Worm (Caenorhabditis elegans): ENCODE data around the gene wht-8.

The wht-8 gene

DNA sequence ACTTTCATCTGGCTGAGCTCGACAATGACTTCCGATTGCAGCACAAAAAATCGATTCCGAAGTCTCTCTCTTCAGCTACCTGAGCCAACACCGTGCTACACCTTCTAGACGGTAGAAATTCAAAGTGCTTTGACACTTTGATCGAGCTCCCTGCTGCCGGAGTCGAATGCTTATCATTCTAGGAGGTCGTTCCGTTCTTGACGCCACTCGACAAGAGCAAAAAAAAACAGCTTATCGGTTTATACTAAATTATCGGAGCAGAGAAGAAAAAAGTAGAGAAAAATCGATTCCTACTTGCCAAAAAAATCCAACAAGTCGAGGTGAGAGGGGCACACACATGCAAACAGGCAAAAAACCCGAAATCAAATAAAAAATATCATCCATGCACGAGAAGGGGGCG, 49.9 kb downstream of the wht-8 start:
- TF ChIP-seq ceh-82 (tag; optimal IDR thresholded peaks at IDR 0.05) (no peak), efl-1 (optimal IDR thresholded peaks at IDR 0.05) (no peak), efl-1 (GFP tag; optimal IDR thresholded peaks at IDR 0.05 in 1 of 2) (peak in 1 of 2 experiments; percentile 24), vab-15 (tag; optimal IDR thresholded peaks at IDR 0.05) (no peak)

DNA sequence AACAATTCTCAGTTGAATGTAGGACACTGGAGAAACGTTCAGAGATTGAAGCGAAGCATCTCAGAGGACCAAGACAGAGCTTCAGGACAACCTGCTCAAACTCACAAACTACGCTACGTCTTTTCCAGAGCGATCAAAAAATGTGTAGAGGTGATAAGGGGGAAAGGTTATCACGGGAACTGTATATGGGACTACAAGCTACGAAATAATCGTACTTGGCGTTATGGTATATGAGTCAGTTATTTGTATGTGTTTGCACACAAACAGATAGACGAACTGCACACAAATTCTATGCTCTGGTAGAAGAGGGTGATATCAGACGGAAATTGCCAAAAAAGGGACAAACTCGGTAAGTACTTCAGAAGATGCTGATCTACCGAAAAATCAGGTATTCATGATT, 50.6 kb downstream of the wht-8 start:
- TF ChIP-seq nhr-12 (tag; optimal IDR thresholded peaks at IDR 0.05): no peak
- peak; percentile 6 for TF ChIP-seq elt-2 (tag; optimal IDR thresholded peaks at IDR 0.05)
- TF ChIP-seq efl-1 (optimal IDR thresholded peaks at IDR 0.05): no peak
- TF ChIP-seq efl-1 (GFP tag; optimal IDR thresholded peaks at IDR 0.05 in 1 of 2): peak in 1 of 2 experiments; percentile 36

DNA sequence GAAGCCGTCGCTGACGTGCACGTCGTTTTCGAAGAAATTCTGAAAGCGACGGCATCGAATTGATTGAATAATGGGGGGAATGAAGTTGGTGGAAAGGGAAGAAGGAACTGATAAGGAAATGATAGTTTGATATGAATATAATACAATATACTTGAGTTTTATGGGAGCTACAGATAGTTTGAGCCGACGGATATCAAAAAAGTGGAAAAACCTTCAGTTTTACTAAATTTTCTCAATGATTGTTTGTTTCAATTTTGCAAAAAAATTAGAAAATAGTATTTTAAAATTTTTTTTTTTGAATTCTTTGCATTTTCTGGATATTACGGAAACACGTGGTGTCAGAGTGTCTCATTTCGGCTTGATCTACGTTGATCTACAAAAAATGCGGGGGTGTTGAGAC, 52.2 kb downstream of the wht-8 start, which contains the start of gene obr-1:
TSS of gene obr-1 (minus strand) at position 101 of the 400 bp plus-strand sequence.
- TF ChIP-seq efl-1 (optimal IDR thresholded peaks at IDR 0.05) (no peak), efl-1 (GFP tag; optimal IDR thresholded peaks at IDR 0.05 in 1 of 2) (no peak), fkh-8 (tag; optimal IDR thresholded peaks at IDR 0.05) (no peak), blmp-1 (tag; optimal IDR thresholded peaks at IDR 0.05) (no peak), unc-98 (GFP tag; IDR thresholded peaks at IDR 0.05) (no peak), ceh-90 (tag; optimal IDR thresholded peaks at IDR 0.05) (no peak), dpl-1 (GFP tag; optimal IDR thresholded peaks at IDR 0.05) (no peak), zip-4 (GFP tag; optimal IDR thresholded peaks at IDR 0.05) (no peak), nhr-20 (tag; optimal IDR thresholded peaks at IDR 0.05) (no peak), lin-39 (tag; optimal IDR thresholded peaks at IDR 0.05) (no peak), tlp-1 (tag; optimal IDR thresholded peaks at IDR 0.05) (no peak), fkh-4 (tag; optimal IDR thresholded peaks at IDR 0.05; ENCODE audit: borderline replicate concordance) (no peak), ceh-63 (GFP tag; optimal IDR thresholded peaks at IDR 0.05) (no peak), swsn-7 (tag; optimal IDR thresholded peaks at IDR 0.05) (no peak), mep-1 (tag; optimal IDR thresholded peaks at IDR 0.05) (no peak), lin-14 (GFP tag; optimal IDR thresholded peaks at IDR 0.05) (no peak), skn-1 (tag; optimal IDR thresholded peaks at IDR 0.05) (no peak), Y116A8C.19 (tag; optimal IDR thresholded peaks at IDR 0.05; ENCODE audit: borderline replicate concordance) (no peak), lir-3 (tag; optimal IDR thresholded peaks at IDR 0.05; ENCODE audit: poor library complexity) (no peak), rnt-1 (tag; optimal IDR thresholded peaks at IDR 0.05) (no peak), mab-9 (GFP tag; IDR thresholded peaks at IDR 0.05) (no peak)
